Fruit fly (Drosophila melanogaster) S2 (cell line): Measurements from ENCODE around the gene Sac1.

ENCODE experiments used
- CG8478 ChIP-seq: fragments of >200 bp; optimal IDR thresholded peaks from 2 replicates; lab custom pipeline; 2018
- CTCF ChIP-seq, 2 experiments: fragments of >200 bp; optimal IDR thresholded peaks; 2 replicates each; lab custom pipeline; 2018

- no peak for TF ChIP-seq CTCF (optimal IDR thresholded peaks at IDR 0.05; lab: Kevin White, UChicago)
- no peak for TF ChIP-seq CG8478
These were observed 9.4 kb upstream of the Sac1 start, which contains the start of gene CG9192 for dm6 chr3L:1238219-1238618.
